Worm (Caenorhabditis elegans) whole organism, L1 larva: Measurements from ENCODE around the gene Y32H12A.6.

ENCODE experiments used
- ces-1 ChIP-seq: fragments of 150-350 bp; optimal IDR thresholded peaks from 2 replicates; lab custom pipeline; 2014; ENCODE audit warnings: missing biosample characterization, missing genetic modification reagents, missing genetic modification characterization
- lin-35 ChIP-seq, 2 experiments: fragments of 150-350 bp; optimal IDR thresholded peaks; 2 replicates each; lab custom pipeline; 2014; ENCODE audit warnings: missing biosample characterization in 2 of 2, missing genetic modification characterization in 2 of 2, missing genetic modification reagents in 2 of 2
- lin-39 ChIP-seq: fragments of 150-350 bp; optimal IDR thresholded peaks from 2 replicates; lab custom pipeline; 2014; ENCODE audit warnings: missing biosample characterization, missing genetic modification reagents, missing genetic modification characterization
- nhr-11 ChIP-seq: fragments of 150-350 bp; optimal IDR thresholded peaks from 2 replicates; lab custom pipeline; 2014; ENCODE audit warnings: missing biosample characterization, missing genetic modification characterization
- nhr-237 ChIP-seq: fragments of 150-350 bp; optimal IDR thresholded peaks from 2 replicates; lab custom pipeline; 2014; ENCODE audit warnings: missing biosample characterization, missing genetic modification characterization
- nhr-76 ChIP-seq: sonication (generic microtip); optimal IDR thresholded peaks from 2 replicates; lab custom pipeline; 2017; ENCODE audit warnings: missing biosample characterization, missing genetic modification characterization
- swsn-7 ChIP-seq: sonication (generic microtip); optimal IDR thresholded peaks from 2 replicates; lab custom pipeline; 2016; ENCODE audit warnings: missing genetic modification characterization, missing compliant biosample characterization
- unc-30 ChIP-seq: sonication (generic microtip); optimal IDR thresholded peaks from 2 replicates; lab custom pipeline; 2017; ENCODE audit warnings: missing biosample characterization, missing genetic modification characterization
- unc-62 ChIP-seq: fragments of 150-350 bp; optimal IDR thresholded peaks from 2 replicates; lab custom pipeline; 2014; ENCODE audit warnings: missing biosample characterization, missing genetic modification reagents, missing genetic modification characterization
- zag-1 ChIP-seq: fragments of 150-350 bp; optimal IDR thresholded peaks from 2 replicates; lab custom pipeline; 2014; ENCODE audit warnings: missing biosample characterization, missing genetic modification characterization
- zip-4 ChIP-seq: fragments of 200-800 bp; sonication (Bioruptor generic); optimal IDR thresholded peaks from 2 replicates; lab custom pipeline; 2018; ENCODE audit warnings: mild to moderate bottlenecking, missing genetic modification characterization, moderate library complexity, missing compliant biosample characterization

ce11 chrIII:5405628-5406084 is 23.7 kb upstream of the Y32H12A.6 start, which contains the start of the genes W03A5.2 and Y32H12A.8:
- TF ChIP-seq nhr-76 (tag; lab: Kevin White, UChicago) (no peak), zip-4 (GFP tag; lab: Kevin White, UChicago) (no peak), nhr-237 (tag; lab: Kevin White, UChicago) (no peak), zag-1 (tag; lab: Kevin White, UChicago) (no peak), lin-39 (tag; lab: Kevin White, UChicago) (no peak), lin-35 (GFP tag; optimal IDR thresholded peaks at IDR 0.05; lab: Kevin White, UChicago) (peak; percentile 72 to 95), swsn-7 (tag; lab: Kevin White, UChicago) (no peak), unc-30 (no peak), unc-62 (GFP tag; lab: Kevin White, UChicago) (no peak), ces-1 (GFP tag; lab: Kevin White, UChicago) (no peak), nhr-11 (tag; lab: Kevin White, UChicago) (no peak)
